Worm (Caenorhabditis elegans) whole organism, L3 larva: ENCODE results near the gene F22E5.20.
"Not testable (repeated sequence)": the region's sequence is repeated elsewhere in the genome, so short reads cannot be mapped to it uniquely, and the experiment has no call there.

Experiments used
- aly-2 ChIP-seq: fragments of 150-350 bp; optimal IDR thresholded peaks from 2 replicates; lab custom pipeline; 2014; ENCODE audit warnings: missing biosample characterization, missing genetic modification characterization
- ama-1 ChIP-seq: fragments of 150-350 bp; optimal IDR thresholded peaks from 2 replicates; lab custom pipeline; 2018
- ceh-16 ChIP-seq: sonication (generic microtip); optimal IDR thresholded peaks from 2 replicates; lab custom pipeline; 2017; ENCODE audit warnings: missing biosample characterization, missing genetic modification characterization
- ceh-28 ChIP-seq: fragments of 150-350 bp; optimal IDR thresholded peaks from 2 replicates; lab custom pipeline; 2014; ENCODE audit warnings: missing biosample characterization, missing genetic modification reagents, missing genetic modification characterization
- ceh-82 ChIP-seq: fragments of 150-350 bp; optimal IDR thresholded peaks from 2 replicates; lab custom pipeline; 2014; ENCODE audit warnings: missing biosample characterization, missing genetic modification characterization
- ceh-9 ChIP-seq: sonication (generic microtip); optimal IDR thresholded peaks from 2 replicates; lab custom pipeline; 2018; ENCODE audit warnings: missing biosample characterization, missing genetic modification characterization
- daf-12 ChIP-seq: fragments of 150-350 bp; optimal IDR thresholded peaks from 2 replicates; lab custom pipeline; 2014; ENCODE audit warnings: missing biosample characterization, missing genetic modification reagents, missing genetic modification characterization
- egl-27 ChIP-seq: sonication (generic microtip); optimal IDR thresholded peaks from 4 replicates; lab custom pipeline; 2017; ENCODE audit warnings: missing biosample characterization, missing genetic modification reagents, missing genetic modification characterization
- egl-5 ChIP-seq: fragments of 150-350 bp; optimal IDR thresholded peaks from 2 replicates; lab custom pipeline; 2017; ENCODE audit warnings: missing biosample characterization, missing genetic modification reagents, missing genetic modification characterization, inconsistent platforms
- elt-1 ChIP-seq: fragments of 150-350 bp; optimal IDR thresholded peaks from 2 replicates; lab custom pipeline; 2014; ENCODE audit warnings: missing biosample characterization, missing genetic modification characterization
- elt-2 ChIP-seq: sonication (generic microtip); optimal IDR thresholded peaks from 2 replicates; lab custom pipeline; 2016; ENCODE audit warnings: missing genetic modification reagents, mild to moderate bottlenecking, missing genetic modification characterization, missing compliant biosample characterization
- elt-3 ChIP-seq, 3 experiments: fragments of 150-350 bp in 1 of 3; sonication (generic microtip) in 2 of 3; optimal IDR thresholded peaks; 2 replicates in 2 of 3; 4 replicates in 1 of 3; lab custom pipeline; 2014 to 2017; ENCODE audit warnings: missing biosample characterization in 3 of 3, missing genetic modification characterization in 3 of 3
- eor-1 ChIP-seq, 2 experiments: fragments of 150-350 bp; optimal IDR thresholded peaks; 2 replicates each; lab custom pipeline; 2014 to 2018; ENCODE audit warnings: missing biosample characterization in 2 of 2, missing genetic modification characterization in 2 of 2
- hmg-11 ChIP-seq: sonication (generic microtip); optimal IDR thresholded peaks from 2 replicates; lab custom pipeline; 2016; ENCODE audit warnings: missing genetic modification characterization, missing compliant biosample characterization
- jun-1 ChIP-seq: fragments of 150-350 bp; optimal IDR thresholded peaks from 2 replicates; lab custom pipeline; 2014; ENCODE audit warnings: missing biosample characterization, missing genetic modification reagents, missing genetic modification characterization
- lin-15B ChIP-seq: fragments of 150-350 bp; optimal IDR thresholded peaks from 2 replicates; lab custom pipeline; 2014; ENCODE audit warnings: missing biosample characterization, missing genetic modification characterization
- lsy-12 ChIP-seq: sonication (generic microtip); optimal IDR thresholded peaks from 2 replicates; lab custom pipeline; 2016; ENCODE audit warnings: mild to moderate bottlenecking, missing genetic modification characterization, missing compliant biosample characterization
- mdl-1 ChIP-seq: fragments of 150-350 bp; optimal IDR thresholded peaks from 2 replicates; lab custom pipeline; 2014; ENCODE audit warnings: missing biosample characterization, missing genetic modification characterization
- mml-1 ChIP-seq: fragments of 150-350 bp; sonication (generic microtip); optimal IDR thresholded peaks from 3 replicates; lab custom pipeline; 2014; ENCODE audit warnings: missing biosample characterization, missing genetic modification characterization
- nfya-1 ChIP-seq: sonication (generic microtip); optimal IDR thresholded peaks from 2 replicates; lab custom pipeline; 2017; ENCODE audit warnings: missing genetic modification characterization, mild to moderate bottlenecking, missing compliant biosample characterization, antibody characterized with exemption, moderate library complexity; ENCODE audit not compliant: insufficient read depth
- nhr-11 ChIP-seq: fragments of 150-350 bp; optimal IDR thresholded peaks from 2 replicates; lab custom pipeline; 2014; ENCODE audit warnings: missing biosample characterization, missing genetic modification characterization
- nhr-12 ChIP-seq: fragments of 150-350 bp; optimal IDR thresholded peaks from 2 replicates; lab custom pipeline; 2014; ENCODE audit warnings: missing biosample characterization, missing genetic modification characterization
- nhr-23 ChIP-seq: fragments of 150-350 bp; optimal IDR thresholded peaks from 2 replicates; lab custom pipeline; 2014; ENCODE audit warnings: missing biosample characterization, missing genetic modification reagents, missing genetic modification characterization
- nhr-25 ChIP-seq: sonication (generic microtip); optimal IDR thresholded peaks from 2 replicates; lab custom pipeline; 2017; ENCODE audit warnings: missing biosample characterization, missing genetic modification characterization
- nhr-28 ChIP-seq: fragments of 150-350 bp; optimal IDR thresholded peaks from 2 replicates; lab custom pipeline; 2014; ENCODE audit warnings: missing biosample characterization, missing genetic modification characterization
- nhr-43 ChIP-seq: sonication (generic microtip); optimal IDR thresholded peaks from 2 replicates; lab custom pipeline; 2016; ENCODE audit warnings: mild to moderate bottlenecking, missing genetic modification characterization, missing compliant biosample characterization; ENCODE audit not compliant: poor library complexity, severe bottlenecking
- nhr-67 ChIP-seq: fragments of 150-350 bp; optimal IDR thresholded peaks from 2 replicates; lab custom pipeline; 2014; ENCODE audit warnings: missing biosample characterization, missing genetic modification characterization
- nhr-77 ChIP-seq: fragments of 150-350 bp; optimal IDR thresholded peaks from 2 replicates; lab custom pipeline; 2014; ENCODE audit warnings: missing biosample characterization, missing genetic modification characterization
- pha-4 ChIP-seq: fragments of 150-350 bp; optimal IDR thresholded peaks from 2 replicates; lab custom pipeline; 2014; ENCODE audit warnings: missing biosample characterization, missing genetic modification reagents, missing genetic modification characterization
- pqm-1 ChIP-seq: fragments of 150-350 bp; optimal IDR thresholded peaks from 2 replicates; lab custom pipeline; 2017; ENCODE audit warnings: missing biosample characterization, missing genetic modification characterization, inconsistent platforms
- sea-2 ChIP-seq: fragments of 150-350 bp; sonication (generic microtip); optimal IDR thresholded peaks from 4 replicates; lab custom pipeline; 2014; ENCODE audit warnings: missing biosample characterization, missing genetic modification reagents, missing genetic modification characterization
- skn-1 ChIP-seq: fragments of 150-350 bp; optimal IDR thresholded peaks from 2 replicates; lab custom pipeline; 2014; ENCODE audit warnings: missing biosample characterization, missing genetic modification characterization
- snpc-4 ChIP-seq: fragments of 150-350 bp; optimal IDR thresholded peaks from 2 replicates; lab custom pipeline; 2014; ENCODE audit warnings: missing biosample characterization, missing genetic modification characterization
- tbx-2 ChIP-seq: sonication (generic microtip); optimal IDR thresholded peaks from 2 replicates; lab custom pipeline; 2016; ENCODE audit warnings: mild to moderate bottlenecking, missing genetic modification characterization, missing compliant biosample characterization
- unc-62 ChIP-seq: fragments of 150-350 bp; sonication (generic microtip); optimal IDR thresholded peaks from 4 replicates; lab custom pipeline; 2014; ENCODE audit warnings: missing biosample characterization, missing genetic modification reagents, missing genetic modification characterization
- zag-1 ChIP-seq: fragments of 150-350 bp; optimal IDR thresholded peaks from 2 replicates; lab custom pipeline; 2014; ENCODE audit warnings: missing biosample characterization, missing genetic modification characterization
- ztf-11 ChIP-seq: fragments of 150-350 bp; optimal IDR thresholded peaks from 2 replicates; lab custom pipeline; 2014; ENCODE audit warnings: missing biosample characterization, missing genetic modification characterization

F22E5.20 gene

ce11 chrII:2649539-2649938 lies 23.9 kb downstream of the F22E5.20 start, which contains the start of the genes F22E5.13 and F22E5.6:
TSS of gene F22E5.13 (minus strand) at chrII:2649639.
TSS of gene F22E5.6 (plus strand) at chrII:2649835.
- TF ChIP-seq egl-5 (tag; lab: Kevin White, UChicago) (no peak), elt-2 (tag; lab: Kevin White, UChicago) (no peak), lsy-12 (no peak), ceh-16 (tag; lab: Kevin White, UChicago) (no peak), mdl-1 (tag; lab: Kevin White, UChicago) (no peak), nhr-12 (no peak), nhr-43 (tag; lab: Kevin White, UChicago) (no peak), jun-1 (tag; lab: Kevin White, UChicago) (no peak)

DNA sequence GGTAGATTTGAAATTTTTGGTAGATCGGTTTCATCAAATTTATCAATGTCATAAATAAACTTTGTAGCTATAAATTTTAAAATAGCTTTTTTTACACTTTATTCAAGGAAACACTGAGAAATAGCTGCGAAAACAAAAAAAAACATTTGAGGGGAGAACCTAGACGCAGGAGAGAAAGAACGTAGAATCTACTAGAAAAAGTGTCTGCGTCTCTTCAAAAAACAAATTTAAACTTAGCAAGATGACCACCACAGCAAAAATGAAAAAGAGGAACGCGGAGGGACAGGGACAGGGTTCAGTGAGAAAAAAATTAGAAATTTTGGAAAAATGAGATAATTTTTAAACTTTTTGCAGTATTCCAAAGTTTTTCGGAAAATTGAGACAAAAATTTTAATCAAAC lies 24.4 kb downstream of the F22E5.20 start:
- TF ChIP-seq snpc-4 (tag; lab: Kevin White, UChicago): peak; percentile 7
- peak; percentile 51 for TF ChIP-seq nfya-1
- peak; percentile 43 for TF ChIP-seq pha-4 (tag; lab: Kevin White, UChicago)
- TF ChIP-seq nhr-12: no peak
- no peak for TF ChIP-seq ceh-82 (tag; lab: Kevin White, UChicago)
- peak; percentile 34 for TF ChIP-seq hmg-11

ce11 chrII:2646756-2647155 lies 26.7 kb downstream of the F22E5.20 start, which contains the start of gene F22E5.12:
TSS of gene F22E5.12 (minus strand) at chrII:2646856.
- not testable (repeated sequence) for TF ChIP-seq nhr-77 (tag; lab: Kevin White, UChicago); nhr-25; aly-2
- TF ChIP-seq, all 47 proteins: peak for 0; not testable (repeated sequence) for 47

DNA sequence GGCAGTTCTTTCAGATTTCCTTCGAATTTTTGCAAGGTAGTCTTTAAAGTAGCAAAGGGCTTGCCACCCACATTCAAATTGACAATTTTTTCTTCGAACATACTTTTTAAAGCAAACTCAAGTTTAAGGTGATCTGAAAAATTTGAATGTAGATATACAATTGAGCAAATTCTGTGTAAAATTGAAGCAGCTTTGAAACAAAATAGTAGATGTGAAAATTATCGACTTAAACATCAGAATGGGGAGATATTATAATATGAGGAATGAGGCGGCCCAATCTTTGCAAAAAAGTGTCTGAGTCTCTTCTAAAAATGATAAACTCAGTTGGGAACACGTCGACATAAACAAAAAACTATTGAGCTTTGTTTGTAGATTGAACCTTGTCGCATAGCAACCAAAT lies 28.9 kb downstream of the F22E5.20 start, which contains the start of gene F22E5.11:
F22E5.11 (minus strand) TSS at position 101 of the 400 bp plus-strand sequence.
- TF ChIP-seq ama-1 (lab: Kevin White, UChicago) (no peak), nhr-25 (no peak), nhr-12 (no peak), elt-3 (tag; optimal IDR thresholded peaks at IDR 0.05; lab: Kevin White, UChicago) (no peak), pqm-1 (no peak), nhr-11 (tag; lab: Kevin White, UChicago) (no peak), elt-1 (tag; lab: Kevin White, UChicago) (no peak), aly-2 (no peak), unc-62 (GFP tag; lab: Kevin White, UChicago) (no peak), egl-27 (tag; lab: Kevin White, UChicago) (no peak), eor-1 (tag; optimal IDR thresholded peaks at IDR 0.05; lab: Kevin White, UChicago) (no peak), daf-12 (tag; lab: Kevin White, UChicago) (no peak), nfya-1 (no peak), ceh-16 (tag; lab: Kevin White, UChicago) (no peak), zag-1 (tag; lab: Kevin White, UChicago) (no peak), ceh-28 (tag; lab: Kevin White, UChicago) (no peak), nhr-28 (no peak), snpc-4 (tag; lab: Kevin White, UChicago) (no peak), nhr-23 (tag; lab: Kevin White, UChicago) (no peak)

DNA sequence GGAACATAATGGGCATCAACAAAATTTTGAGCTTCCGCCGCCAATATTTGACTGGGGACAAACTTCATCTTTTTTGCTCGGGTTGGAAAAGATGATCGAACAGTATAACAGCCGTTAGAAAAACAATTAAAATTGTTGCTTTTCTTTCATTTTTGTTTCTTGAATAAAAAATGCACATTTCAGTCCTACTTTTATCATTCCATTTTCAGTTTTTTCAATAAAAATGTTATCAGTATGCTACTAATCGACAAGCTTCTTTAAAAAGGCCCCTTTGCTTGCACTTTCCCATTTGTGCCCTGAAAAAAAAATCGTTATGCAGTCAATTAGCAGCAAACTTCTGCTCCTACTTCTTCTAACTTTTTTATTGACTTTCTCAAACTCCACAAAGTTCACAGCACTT lies 31.7 kb downstream of the F22E5.20 start, which contains the start of gene F22E5.7:
F22E5.7 (plus strand) TSS at position 301 of the 400 bp plus-strand sequence.
- TF ChIP-seq tbx-2 (tag; lab: Kevin White, UChicago) (no peak), pqm-1 (no peak)
- TF ChIP-seq, all 47 proteins: peak for 0

DNA sequence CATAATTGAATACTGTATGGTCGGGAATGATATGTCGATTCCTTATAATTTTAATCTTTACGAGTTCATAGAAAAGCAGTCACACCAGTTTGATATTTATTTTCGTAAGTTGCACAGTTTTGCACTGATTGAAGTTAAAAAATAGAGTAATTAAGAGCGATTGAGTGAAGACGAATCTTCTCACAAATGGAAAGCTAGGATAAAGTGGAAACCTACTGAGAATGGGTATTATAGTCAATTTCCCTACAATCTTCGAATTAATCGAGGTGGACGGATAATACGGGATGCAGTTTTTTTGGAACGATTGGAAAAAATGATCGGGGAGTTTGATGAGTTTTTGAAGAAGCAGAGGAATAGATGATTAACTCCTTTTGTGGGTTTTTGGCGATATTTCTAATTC lies 32.5 kb downstream of the F22E5.20 start, which contains the start of gene F22E5.23:
F22E5.23 (plus strand) TSS at position 301 of the 400 bp plus-strand sequence.
- TF ChIP-seq skn-1 (tag; lab: Kevin White, UChicago) (no peak), nhr-67 (tag; lab: Kevin White, UChicago) (no peak), lin-15B (tag; lab: Kevin White, UChicago) (no peak), ztf-11 (tag; lab: Kevin White, UChicago) (no peak), ceh-9 (no peak), mml-1 (tag; lab: Kevin White, UChicago) (no peak), ama-1 (lab: Kevin White, UChicago) (no peak), ceh-16 (tag; lab: Kevin White, UChicago) (no peak), mdl-1 (tag; lab: Kevin White, UChicago) (no peak), sea-2 (GFP tag; lab: Kevin White, UChicago) (no peak)
